Worm (Caenorhabditis elegans): ENCODE measurements around the gene mrps-34.

DNA sequence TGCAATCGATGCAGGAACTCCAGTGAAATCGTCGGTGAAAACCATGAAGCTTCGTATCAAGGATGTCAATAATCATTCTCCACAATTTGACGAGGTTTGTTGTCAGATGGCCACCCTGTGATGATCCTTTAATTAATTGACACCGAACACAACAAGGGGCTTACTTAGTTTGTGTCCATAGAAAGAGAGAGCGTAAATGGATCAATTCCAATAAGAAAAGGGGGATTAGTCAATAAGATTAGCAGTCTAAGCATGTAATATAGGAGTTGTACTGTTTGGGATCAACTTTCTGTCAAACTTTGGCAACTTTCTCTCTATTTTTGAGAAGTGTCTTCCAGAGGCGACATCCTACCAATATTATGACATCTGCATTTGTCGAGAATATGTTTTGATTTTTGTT, 18.2 kb downstream of the mrps-34 start:
- TF ChIP-seq nhr-11 (tag; optimal IDR thresholded peaks at IDR 0.05) (no peak), ceh-16 (tag; optimal IDR thresholded peaks at IDR 0.05) (no peak), unc-39 (tag; optimal IDR thresholded peaks at IDR 0.05) (no peak), ama-1 (optimal IDR thresholded peaks at IDR 0.05) (no peak), elt-3 (tag; optimal IDR thresholded peaks at IDR 0.05) (no peak), ceh-82 (tag; optimal IDR thresholded peaks at IDR 0.05) (no peak), ZK546.5 (tag; optimal IDR thresholded peaks at IDR 0.05) (no peak), nhr-25 (tag; optimal IDR thresholded peaks at IDR 0.05) (no peak)
